Fruit fly (Drosophila melanogaster) whole organism: ENCODE data around the gene ZC3H3.

Experiments used
- CG8478 ChIP-seq: fragments of >200 bp; optimal IDR thresholded peaks from 2 replicates; lab custom pipeline; 2018; ENCODE audit warnings: inconsistent platforms
- Dll ChIP-seq: fragments of >200 bp; optimal IDR thresholded peaks from 2 replicates; lab custom pipeline; 2017
- EcR ChIP-seq, 2 experiments: fragments of >200 bp; optimal IDR thresholded peaks; 2 replicates each; lab custom pipeline; 2017; ENCODE audit warnings: missing biosample characterization in 2 of 2, missing genetic modification characterization in 2 of 2, missing genetic modification reagents in 2 of 2
- pan ChIP-seq: fragments of >200 bp; optimal IDR thresholded peaks from 2 replicates; lab custom pipeline; 2017
- psq ChIP-seq: fragments of >200 bp; optimal IDR thresholded peaks from 2 replicates; lab custom pipeline; 2017
- usp ChIP-seq: fragments of >200 bp; optimal IDR thresholded peaks from 2 replicates; lab custom pipeline; 2017; ENCODE audit warnings: missing biosample characterization, missing genetic modification characterization, mixed read lengths

The ZC3H3 gene

DNA sequence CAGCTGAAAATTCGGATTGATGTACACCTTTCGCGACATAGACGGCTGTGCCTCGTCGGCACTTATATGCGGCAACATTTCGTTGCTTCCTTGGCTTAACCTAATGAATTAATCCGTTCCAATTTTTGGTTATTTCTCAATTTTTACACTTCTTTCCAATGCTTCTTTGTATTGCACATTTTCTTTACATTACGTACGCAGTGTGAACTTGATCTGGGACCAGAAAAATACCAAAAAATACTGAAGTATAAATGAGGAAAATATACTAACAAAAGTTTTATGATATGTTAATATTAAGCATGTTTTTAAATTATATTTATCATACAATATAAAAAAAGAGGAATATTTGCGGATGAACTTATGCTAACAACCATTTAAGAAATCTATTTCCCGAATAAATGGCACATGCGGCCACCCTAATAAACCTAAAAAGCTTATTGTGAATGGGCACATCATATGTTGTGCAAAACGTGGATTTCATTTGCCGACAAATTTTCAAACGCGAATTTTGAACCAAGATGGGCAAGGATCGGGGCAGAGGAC lies at the start of gene ZC3H3, which contains the start of gene Pus7:
Gene ZC3H3, minus strand, starts transcription at position 197 of the 543 bp plus-strand sequence.
Gene Pus7, plus strand, starts transcription at position 437 of the 543 bp plus-strand sequence.
- TF ChIP-seq psq (lab: Kevin White, UChicago) = no peak
- no peak for TF ChIP-seq EcR (GFP tag; optimal IDR thresholded peaks at IDR 0.05; lab: Kevin White, UChicago)
- TF ChIP-seq Dll (lab: Kevin White, UChicago) = no peak
- no peak for TF ChIP-seq pan (lab: Kevin White, UChicago)
- no peak for TF ChIP-seq CG8478
- no peak for TF ChIP-seq usp

DNA sequence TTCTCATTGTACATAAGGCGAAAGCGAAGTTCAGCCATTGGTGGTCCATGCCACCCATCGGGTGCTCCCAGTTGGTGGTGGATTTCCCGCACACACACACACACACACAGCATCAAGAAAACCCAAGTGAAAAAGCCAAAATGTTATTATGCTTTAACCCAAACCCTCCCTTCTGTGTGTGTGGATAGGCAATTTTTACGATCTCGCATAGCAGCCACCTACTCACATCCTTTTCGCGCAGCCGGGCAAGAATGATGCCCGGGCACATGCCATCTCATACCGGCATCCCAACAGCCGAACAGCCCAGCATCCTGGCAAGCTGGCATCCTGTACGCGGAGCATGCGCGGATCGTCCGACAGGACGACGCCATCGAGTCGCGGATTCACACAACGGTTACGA lies 47.5 kb upstream of the ZC3H3 start:
- no peak for TF ChIP-seq EcR (GFP tag; optimal IDR thresholded peaks at IDR 0.05; lab: Kevin White, UChicago)
- no peak for TF ChIP-seq pan (lab: Kevin White, UChicago)
- TF ChIP-seq Dll (lab: Kevin White, UChicago) = no peak

DNA sequence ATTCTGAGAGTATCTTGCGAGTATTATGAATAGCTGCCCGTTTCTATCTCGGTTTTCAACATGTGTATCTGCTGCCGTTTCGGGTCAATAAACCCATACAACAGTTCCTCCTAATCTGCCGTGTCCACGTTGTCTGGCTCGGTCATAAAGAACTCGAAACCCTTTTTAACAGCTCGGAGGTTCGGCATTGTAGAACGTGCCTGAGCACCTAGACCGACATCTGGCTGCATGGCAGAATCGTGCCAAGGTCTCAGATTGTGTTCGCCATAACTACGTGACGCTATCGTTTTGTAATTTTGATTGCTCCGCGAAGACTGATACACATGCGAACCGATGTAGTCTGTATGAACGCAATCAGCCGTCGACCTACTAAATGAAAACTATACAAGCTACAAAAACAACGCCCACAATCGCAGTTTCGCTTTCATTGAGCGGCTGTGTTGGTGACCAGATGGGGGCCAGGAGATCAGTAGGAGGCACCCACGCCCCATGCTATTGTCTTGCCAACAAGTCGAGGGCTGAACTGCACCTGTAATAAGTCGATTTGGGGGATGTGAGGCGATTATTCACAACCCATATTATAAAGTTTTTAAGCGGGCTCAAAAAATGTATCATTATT lies 44.6 kb upstream of the ZC3H3 start:
- TF ChIP-seq EcR (GFP tag; optimal IDR thresholded peaks at IDR 0.05; lab: Kevin White, UChicago) = peak in 1 of 2 experiments; percentile 53
- no peak for TF ChIP-seq CG8478

DNA sequence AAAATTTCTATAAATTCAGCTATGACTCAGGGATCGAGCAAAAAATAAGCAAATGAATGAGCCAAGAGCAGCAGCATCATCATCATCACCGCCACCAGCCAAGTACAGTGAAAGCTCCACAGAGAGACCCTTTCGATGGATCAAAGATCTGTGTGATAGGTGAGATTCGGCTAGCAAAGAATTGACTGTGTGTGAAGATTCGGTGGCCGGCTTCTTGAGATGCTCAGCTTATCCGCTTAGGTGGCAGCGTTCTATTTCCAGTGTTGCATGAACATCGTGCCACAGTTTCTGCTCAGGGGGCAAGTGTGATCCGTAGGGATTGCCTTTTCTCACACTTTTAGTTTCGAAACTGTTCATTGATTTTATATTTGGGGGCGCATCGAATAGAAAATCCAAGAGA lies 43.6 kb upstream of the ZC3H3 start:
- TF ChIP-seq CG8478 (no peak), Dll (lab: Kevin White, UChicago) (no peak), EcR (GFP tag; optimal IDR thresholded peaks at IDR 0.05; lab: Kevin White, UChicago) (no peak), psq (lab: Kevin White, UChicago) (no peak), usp (no peak), pan (lab: Kevin White, UChicago) (no peak)

DNA sequence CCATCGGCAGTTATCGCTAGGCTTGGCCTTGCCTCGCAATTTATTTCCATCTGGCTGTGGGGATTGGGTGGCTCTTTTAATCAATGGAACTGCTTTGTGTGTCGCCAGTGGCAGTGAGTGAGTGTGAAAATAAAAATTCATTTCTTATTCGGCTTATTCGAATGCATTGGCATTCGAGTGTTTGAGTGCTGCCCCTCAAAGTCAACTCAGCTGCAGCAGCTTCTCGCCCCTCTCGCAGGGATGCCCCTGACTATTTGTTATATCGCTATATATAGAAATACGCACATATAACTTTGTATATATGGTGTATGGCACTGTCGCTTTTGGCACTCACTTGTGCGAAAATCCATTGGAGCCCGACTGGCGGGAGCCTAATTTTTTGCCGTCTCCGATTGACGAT lies 41.3 kb upstream of the ZC3H3 start:
- TF ChIP-seq EcR (GFP tag; optimal IDR thresholded peaks at IDR 0.05; lab: Kevin White, UChicago) (no peak), pan (lab: Kevin White, UChicago) (no peak), CG8478 (no peak), Dll (lab: Kevin White, UChicago) (no peak), usp (no peak), psq (lab: Kevin White, UChicago) (no peak)

DNA sequence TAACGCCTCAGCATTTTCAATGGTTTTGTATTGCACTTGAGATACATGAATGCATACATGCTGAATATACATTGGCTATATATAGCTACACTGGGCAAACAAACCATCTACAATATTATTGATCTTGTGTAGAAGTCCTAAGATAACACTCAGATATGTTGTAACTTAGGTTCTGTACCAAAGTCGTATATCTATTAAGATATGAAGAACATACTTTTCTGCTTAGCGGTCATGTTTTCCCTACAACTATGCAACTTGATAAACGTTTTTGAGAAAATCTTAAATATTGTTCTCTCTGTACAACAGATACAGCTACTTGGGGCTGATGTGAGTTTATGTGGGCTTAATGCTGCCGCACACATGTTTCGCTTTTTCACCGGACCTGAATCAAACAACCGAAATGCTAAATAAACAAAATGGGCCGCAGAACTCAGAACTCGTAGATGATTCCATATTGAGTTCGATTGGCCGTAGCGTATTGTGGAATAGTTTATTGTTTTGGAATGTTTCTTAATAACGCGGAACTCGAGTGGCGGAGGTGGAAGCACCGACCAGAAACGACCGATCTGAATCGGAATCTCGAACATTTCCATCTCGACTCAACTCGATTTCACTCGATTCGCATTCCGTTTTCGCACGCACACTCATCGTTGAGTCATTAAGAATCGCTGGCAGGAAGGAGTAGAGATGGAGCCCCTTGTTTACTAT lies 39.8 kb upstream of the ZC3H3 start:
- TF ChIP-seq CG8478 (no peak), psq (lab: Kevin White, UChicago) (no peak), usp (no peak), EcR (GFP tag; optimal IDR thresholded peaks at IDR 0.05; lab: Kevin White, UChicago) (no peak), Dll (lab: Kevin White, UChicago) (no peak), pan (lab: Kevin White, UChicago) (no peak)

DNA sequence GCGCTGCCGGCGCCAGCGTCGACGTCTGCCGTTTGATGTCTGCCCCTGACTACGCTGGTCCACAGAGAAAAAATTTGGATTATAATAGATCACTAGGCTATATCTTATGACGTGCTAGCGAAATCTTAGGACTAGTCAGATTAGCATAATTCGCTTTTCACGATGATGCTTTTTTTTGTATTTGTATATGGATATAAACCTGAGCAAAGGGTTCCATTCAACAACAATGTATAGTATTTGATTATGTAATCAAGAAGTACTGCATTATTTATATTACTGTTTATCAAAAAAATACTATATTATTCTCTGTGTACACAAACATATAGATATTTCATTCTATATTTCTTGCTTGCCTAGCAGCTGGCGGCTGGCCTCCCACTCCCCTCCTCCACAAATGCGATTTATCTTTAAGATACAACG lies 37.6 kb upstream of the ZC3H3 start:
- TF ChIP-seq pan (lab: Kevin White, UChicago) (no peak), usp (no peak), psq (lab: Kevin White, UChicago) (no peak), CG8478 (no peak), EcR (GFP tag; optimal IDR thresholded peaks at IDR 0.05; lab: Kevin White, UChicago) (no peak), Dll (lab: Kevin White, UChicago) (no peak)

DNA sequence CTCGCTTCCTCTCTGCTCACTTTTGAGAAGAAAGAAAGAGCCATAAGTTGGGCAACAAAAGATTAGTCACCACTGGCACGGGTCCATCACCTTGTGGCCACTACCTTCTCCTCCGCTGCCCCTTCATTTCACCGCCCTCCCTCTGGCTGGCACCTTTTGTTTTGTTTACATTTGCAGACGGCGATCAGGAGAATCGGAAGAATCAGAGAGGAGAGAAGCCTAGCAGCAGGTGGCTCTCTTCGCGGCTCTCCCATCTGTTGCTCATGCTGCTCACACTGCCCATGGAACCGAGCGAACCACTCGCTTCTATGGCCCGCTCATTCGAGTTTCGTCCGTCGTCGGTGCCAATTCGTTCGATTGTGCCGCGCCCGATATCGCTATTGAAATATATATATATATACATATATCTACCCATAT lies 36.8 kb upstream of the ZC3H3 start:
- TF ChIP-seq pan (lab: Kevin White, UChicago) (no peak), EcR (GFP tag; optimal IDR thresholded peaks at IDR 0.05; lab: Kevin White, UChicago) (peak; percentile 44 to 60), CG8478 (no peak), psq (lab: Kevin White, UChicago) (no peak), Dll (lab: Kevin White, UChicago) (no peak)

DNA sequence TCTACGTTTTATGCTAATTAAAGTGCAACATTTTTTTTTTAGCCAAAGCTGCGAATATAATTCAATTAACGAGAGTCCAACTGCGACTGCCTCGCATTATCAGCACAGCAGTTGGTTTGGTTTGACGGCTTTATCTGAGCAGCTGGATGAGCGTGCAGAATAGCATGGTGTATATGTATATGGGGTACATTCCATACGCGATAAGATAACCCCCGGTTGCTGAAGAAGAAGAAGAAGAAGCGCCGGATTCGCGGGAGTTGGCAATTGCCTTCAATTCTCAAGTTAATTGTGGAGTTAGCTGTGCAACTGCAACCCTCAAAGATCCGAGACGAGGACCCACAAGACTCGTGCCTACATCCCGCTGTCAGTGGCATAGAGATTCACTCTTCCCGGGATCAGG lies 35.9 kb upstream of the ZC3H3 start:
- TF ChIP-seq Dll (lab: Kevin White, UChicago) (no peak), psq (lab: Kevin White, UChicago) (no peak), EcR (GFP tag; optimal IDR thresholded peaks at IDR 0.05; lab: Kevin White, UChicago) (no peak), usp (no peak), pan (lab: Kevin White, UChicago) (no peak), CG8478 (no peak)

DNA sequence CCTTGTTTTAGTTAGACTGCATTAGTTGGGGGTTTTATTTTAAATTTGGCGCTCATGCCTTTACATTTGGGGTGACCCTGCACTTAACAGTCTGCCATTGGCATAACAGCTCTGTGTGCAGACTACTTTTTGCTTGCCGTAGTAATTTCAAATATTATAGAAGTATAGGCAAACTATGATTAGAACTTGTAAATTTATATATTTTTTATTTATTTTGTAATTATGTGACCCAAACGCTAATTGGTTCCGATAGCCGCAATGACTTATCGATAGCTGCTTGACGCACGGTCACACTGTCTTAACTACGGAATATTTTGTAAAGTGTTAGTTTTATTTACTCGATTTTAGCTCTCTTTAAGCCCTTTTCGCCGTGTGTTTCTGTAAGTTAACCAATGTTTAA lies 35.1 kb upstream of the ZC3H3 start, which contains the start of gene rhea:
Gene rhea, plus strand, starts transcription at position 292 of the 400 bp plus-strand sequence.
- no peak for TF ChIP-seq Dll (lab: Kevin White, UChicago)

DNA sequence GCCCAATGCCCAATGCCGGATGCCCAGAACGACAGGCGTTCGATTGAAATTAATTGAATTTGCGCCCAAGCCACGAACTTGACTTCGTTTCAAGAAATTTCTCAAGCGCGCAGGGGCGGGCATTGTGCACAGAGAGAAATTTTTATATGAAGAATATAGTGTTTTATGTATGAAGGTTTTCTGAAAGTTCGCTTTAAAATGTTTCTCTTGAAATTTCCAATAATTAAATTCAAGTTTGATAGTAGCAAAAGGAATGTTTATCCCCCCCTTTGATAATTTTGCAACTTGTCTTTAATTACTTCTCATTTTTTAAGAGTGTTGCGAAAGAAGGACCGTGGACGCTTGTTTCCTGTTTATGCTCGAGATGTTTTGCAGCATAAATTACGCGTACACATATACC lies 34.3 kb upstream of the ZC3H3 start:
- no peak for TF ChIP-seq EcR (GFP tag; optimal IDR thresholded peaks at IDR 0.05; lab: Kevin White, UChicago)
- no peak for TF ChIP-seq usp
- no peak for TF ChIP-seq pan (lab: Kevin White, UChicago)

DNA sequence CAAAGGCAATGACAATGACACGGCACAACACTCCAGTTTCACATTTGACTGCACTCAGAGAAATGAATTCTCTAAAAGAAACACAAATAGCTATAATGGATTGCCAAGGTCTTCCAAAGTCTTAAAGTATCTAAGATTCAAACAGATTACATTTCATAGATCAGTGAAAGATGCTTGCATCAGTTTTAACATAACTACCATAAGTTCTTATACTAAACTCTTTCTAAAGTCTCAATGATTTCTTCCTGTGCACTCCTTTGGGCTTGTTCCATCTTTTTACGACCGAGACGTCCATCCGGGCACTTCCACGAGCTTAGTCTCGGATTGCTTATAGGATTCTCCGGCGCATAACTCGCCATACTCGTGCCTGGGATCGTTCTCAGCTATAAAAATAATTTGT lies 32.6 kb upstream of the ZC3H3 start:
- TF ChIP-seq CG8478 (no peak), Dll (lab: Kevin White, UChicago) (no peak), usp (no peak), psq (lab: Kevin White, UChicago) (no peak), pan (lab: Kevin White, UChicago) (no peak), EcR (GFP tag; optimal IDR thresholded peaks at IDR 0.05; lab: Kevin White, UChicago) (no peak)
